Worm (Caenorhabditis elegans) whole organism, midembryonic: ENCODE results near the gene tatn-1.

Experiments used
- T22C8.4 ChIP-seq: fragments of 200-800 bp; sonication (Bioruptor generic); IDR thresholded peaks from 2 replicates; pipeline ENCODE4 v1.3.6; 2022; ENCODE audit warnings: missing genetic modification characterization, missing compliant biosample characterization
- cog-1 ChIP-seq: sonication (generic microtip); optimal IDR thresholded peaks from 2 replicates; lab custom pipeline; 2016; ENCODE audit warnings: missing genetic modification characterization, missing compliant biosample characterization
- klf-2 ChIP-seq: fragments of 200-800 bp; sonication (Bioruptor generic); conservative IDR thresholded peaks from 2 replicates; pipeline ENCODE4 v1.3.6; 2022; ENCODE audit warnings: missing genetic modification reagents, missing genetic modification characterization, missing compliant biosample characterization
- ref-1 ChIP-seq: fragments of 200-800 bp; sonication (Bioruptor generic); conservative IDR thresholded peaks from 2 replicates; pipeline ENCODE4 v1.3.6; 2022; ENCODE audit warnings: missing genetic modification reagents, missing genetic modification characterization, missing compliant biosample characterization
- ztf-23 ChIP-seq: fragments of 200-800 bp; sonication (Bioruptor generic); IDR thresholded peaks from 2 replicates; pipeline ENCODE4 v1.3.6; 2022; ENCODE audit warnings: missing genetic modification reagents, missing genetic modification characterization, missing compliant biosample characterization

DNA sequence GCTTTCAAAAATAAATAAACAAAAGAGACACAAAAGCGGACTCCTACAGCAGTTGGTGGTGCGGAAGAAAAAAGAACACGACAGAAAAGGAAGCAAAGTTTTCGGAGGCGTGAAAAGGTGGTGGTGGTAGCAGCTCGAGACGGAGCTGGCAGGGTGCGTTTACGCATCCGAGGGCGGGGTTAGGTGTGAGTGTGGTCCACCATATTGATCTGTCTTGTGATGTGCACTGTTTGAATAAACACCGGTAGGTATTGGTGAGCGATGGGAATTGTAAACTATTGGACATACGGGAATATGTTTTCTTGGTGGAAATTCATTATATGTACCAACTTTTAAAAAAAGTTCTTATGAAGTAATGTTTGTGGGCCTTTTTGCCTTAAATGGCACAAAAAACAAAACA is 29.8 kb upstream of the tatn-1 start, which contains the start of gene C05G5.5:
- no peak for TF ChIP-seq ref-1
- no peak for TF ChIP-seq klf-2 (GFP tag; lab: Robert Waterston, UW)
- no peak for TF ChIP-seq cog-1
- TF ChIP-seq T22C8.4 (GFP tag; lab: Robert Waterston, UW) = no peak
- TF ChIP-seq ztf-23 (GFP tag; lab: Robert Waterston, UW) = no peak
